Worm (Caenorhabditis elegans): Measurements from ENCODE around the gene R53.8.

ce11 chrII:9938877-9939276, 37.6 kb upstream of the R53.8 start, which contains the start of the genes C05C10.7 and C05C10.5:
- no peak for TF ChIP-seq ztf-23 (GFP tag; IDR thresholded peaks at IDR 0.05)
- no peak for TF ChIP-seq ref-1 (GFP tag; conservative IDR thresholded peaks at IDR 0.05)
- TF ChIP-seq ztf-29 (GFP tag; IDR thresholded peaks at IDR 0.05), result no peak
- TF ChIP-seq tab-1 (GFP tag; IDR thresholded peaks at IDR 0.05), result no peak

All from whole organism, midembryonic.